Worm (Caenorhabditis elegans): ENCODE data around the gene srh-257.

- TF ChIP-seq ama-1 (optimal IDR thresholded peaks at IDR 0.05) (no peak), tbx-37 (GFP tag; conservative IDR thresholded peaks at IDR 0.05) (no peak)
Observed at ce11 chrV:15451421-15451820, 44.4 kb downstream of the srh-257 start, which contains the start of gene srw-33.

All from whole organism, early embryonic.